Fruit fly (Drosophila melanogaster) whole organism, adult: ENCODE results near the gene Mst36Fa.
A peak's percentile ranks its signal among the peaks of the same experiment; 100 is the strongest.

ENCODE experiments used
- CG1620 ChIP-seq: fragments of 200-800 bp; sonication (Bioruptor generic); optimal IDR thresholded peaks from 2 replicates; lab custom pipeline; 2016; ENCODE audit warnings: missing biosample characterization, missing genetic modification characterization
- CG7101 ChIP-seq: fragments of 200-800 bp; sonication (Bioruptor generic); optimal IDR thresholded peaks from 2 replicates; lab custom pipeline; 2018; ENCODE audit warnings: missing biosample characterization, mild to moderate bottlenecking, missing genetic modification characterization, moderate library complexity

DNA sequence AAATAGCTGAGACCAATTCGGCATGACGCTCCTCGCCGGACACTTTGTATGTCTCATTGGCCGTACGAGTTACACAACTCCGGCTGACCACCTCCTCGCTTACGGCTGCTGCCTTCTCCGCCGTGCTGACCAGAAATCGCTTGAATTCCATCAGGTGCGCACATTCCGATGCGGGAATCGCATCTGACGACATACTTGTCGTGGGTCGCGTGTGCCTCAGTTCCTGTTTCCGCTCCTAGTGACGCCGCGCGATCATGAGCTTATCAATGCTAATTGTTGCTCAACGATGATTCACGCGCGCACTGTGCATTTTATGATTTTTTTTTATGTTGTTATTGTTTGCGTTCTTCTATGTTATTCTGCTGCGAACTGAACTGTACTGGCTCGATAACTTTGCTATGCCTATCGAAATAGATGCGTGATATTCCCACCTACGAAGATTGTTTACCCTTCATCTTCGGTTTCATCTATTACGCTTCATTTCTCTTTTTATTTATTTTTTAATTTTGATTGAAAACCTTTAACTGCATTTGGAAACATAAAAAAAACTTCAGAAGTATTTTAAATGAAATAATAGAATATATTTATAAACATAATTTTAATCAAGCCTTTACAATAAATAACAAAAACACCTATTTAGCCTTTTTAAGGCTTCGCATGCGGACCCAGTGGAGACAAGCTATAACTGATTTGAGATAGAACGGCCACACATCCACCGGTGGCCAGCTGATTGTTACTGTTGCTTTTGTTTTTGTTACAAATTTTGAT, 26.1 kb upstream of the Mst36Fa start, which contains the start of the genes CG10376 and CG10343:
- TF ChIP-seq CG1620 (GFP tag; lab: Kevin White, UChicago) (peak; percentile 64), CG7101 (peak; percentile 91)
